Worm (Caenorhabditis elegans) whole organism, L1 larva: Measurements from ENCODE around the gene slc-17.9.

ENCODE experiments used
- F16B12.6 ChIP-seq: fragments of 150-350 bp; optimal IDR thresholded peaks from 2 replicates; lab custom pipeline; 2014; ENCODE audit warnings: missing biosample characterization, missing genetic modification characterization
- aha-1 ChIP-seq: fragments of 150-350 bp; optimal IDR thresholded peaks from 2 replicates; lab custom pipeline; 2014; ENCODE audit warnings: missing biosample characterization, missing genetic modification characterization
- alr-1 ChIP-seq: fragments of 200-800 bp; sonication (Bioruptor generic); optimal IDR thresholded peaks from 2 replicates; lab custom pipeline; 2018; ENCODE audit warnings: borderline replicate concordance, mild to moderate bottlenecking, missing genetic modification characterization, missing compliant biosample characterization
- aly-2 ChIP-seq: fragments of 150-350 bp; optimal IDR thresholded peaks from 2 replicates; lab custom pipeline; 2014; ENCODE audit warnings: missing biosample characterization, missing genetic modification characterization
- blmp-1 ChIP-seq: fragments of 150-350 bp; optimal IDR thresholded peaks from 2 replicates; lab custom pipeline; 2014; ENCODE audit warnings: missing biosample characterization, missing genetic modification characterization
- ceh-8 ChIP-seq: fragments of 200-800 bp; sonication (Bioruptor generic); optimal IDR thresholded peaks from 2 replicates; lab custom pipeline; 2018; ENCODE audit warnings: mild to moderate bottlenecking, missing genetic modification characterization, moderate library complexity, missing compliant biosample characterization
- ceh-82 ChIP-seq, 3 experiments: fragments of 150-350 bp in 1 of 3; sonication (generic microtip) in 2 of 3; optimal IDR thresholded peaks; 2 replicates each; lab custom pipeline; 2014 to 2017; ENCODE audit warnings: missing biosample characterization in 3 of 3, missing genetic modification characterization in 3 of 3
- ceh-90 ChIP-seq: sonication (generic microtip); optimal IDR thresholded peaks from 2 replicates; lab custom pipeline; 2016; ENCODE audit warnings: missing genetic modification characterization, missing compliant biosample characterization
- ces-1 ChIP-seq: fragments of 150-350 bp; optimal IDR thresholded peaks from 2 replicates; lab custom pipeline; 2014; ENCODE audit warnings: missing biosample characterization, missing genetic modification reagents, missing genetic modification characterization
- dpl-1 ChIP-seq, 3 experiments: fragments of 150-350 bp in 2 of 3; sonication (generic microtip) in 1 of 3; optimal IDR thresholded peaks; 2 replicates each; lab custom pipeline; 2014 to 2017; ENCODE audit warnings: missing biosample characterization in 3 of 3, missing genetic modification characterization in 3 of 3, missing genetic modification reagents in 3 of 3
- efl-1 ChIP-seq, 4 experiments: fragments of 150-350 bp; optimal IDR thresholded peaks in 3 of 4; peaks in 1 of 4; 1 replicate in 1 of 4; 2 replicates in 3 of 4; lab custom pipeline; 2014; ENCODE audit warnings: missing biosample characterization in 2 of 4, missing genetic modification characterization in 2 of 4, missing genetic modification reagents in 2 of 4
- egl-27 ChIP-seq, 2 experiments: fragments of 150-350 bp in 1 of 2; sonication (generic microtip); optimal IDR thresholded peaks; 3 replicates each; lab custom pipeline; 2017 to 2018; ENCODE audit warnings: missing biosample characterization in 2 of 2, missing genetic modification characterization in 2 of 2, missing genetic modification reagents in 2 of 2
- elt-2 ChIP-seq: sonication (generic microtip); optimal IDR thresholded peaks from 2 replicates; lab custom pipeline; 2016; ENCODE audit warnings: missing genetic modification characterization, mild to moderate bottlenecking, inconsistent platforms, missing compliant biosample characterization, missing genetic modification reagents
- elt-3 ChIP-seq, 6 experiments: fragments of 150-350 bp in 1 of 6; sonication (generic microtip); optimal IDR thresholded peaks; 2 replicates each; lab custom pipeline; 2017 to 2018; ENCODE audit warnings: missing biosample characterization in 6 of 6, missing genetic modification characterization in 6 of 6, inconsistent platforms in 1 of 6
- ets-5 ChIP-seq: fragments of 200-800 bp; sonication (Bioruptor generic); IDR thresholded peaks from 2 replicates; pipeline ENCODE4 v1.3.6; 2022; ENCODE audit warnings: missing genetic modification characterization, missing compliant biosample characterization
- fkh-8 ChIP-seq: sonication (generic microtip); optimal IDR thresholded peaks from 2 replicates; lab custom pipeline; 2016; ENCODE audit warnings: mild to moderate bottlenecking, missing genetic modification characterization, missing compliant biosample characterization
- hlh-17 ChIP-seq: fragments of 200-800 bp; sonication (Bioruptor generic); optimal IDR thresholded peaks from 2 replicates; lab custom pipeline; 2018; ENCODE audit warnings: missing genetic modification characterization, mild to moderate bottlenecking, missing compliant biosample characterization, moderate library complexity, borderline replicate concordance
- hlh-4 ChIP-seq: sonication (generic microtip); optimal IDR thresholded peaks from 2 replicates; lab custom pipeline; 2016; ENCODE audit warnings: mild to moderate bottlenecking, missing genetic modification characterization, missing compliant biosample characterization
- isw-1 ChIP-seq: fragments of 200-800 bp; sonication (Bioruptor generic); IDR thresholded peaks from 2 replicates; pipeline ENCODE4 v1.3.6; 2022; ENCODE audit warnings: missing genetic modification characterization, missing compliant biosample characterization
- lin-13 ChIP-seq: fragments of 150-350 bp; optimal IDR thresholded peaks from 2 replicates; lab custom pipeline; 2014; ENCODE audit warnings: missing biosample characterization, missing genetic modification reagents, missing genetic modification characterization
- lin-14 ChIP-seq: fragments of 200-800 bp; sonication (Bioruptor generic); optimal IDR thresholded peaks from 2 replicates; lab custom pipeline; 2018; ENCODE audit warnings: mild to moderate bottlenecking, missing genetic modification characterization, moderate library complexity, missing compliant biosample characterization
- lin-15B ChIP-seq: fragments of 150-350 bp; sonication (generic microtip); optimal IDR thresholded peaks from 3 replicates; lab custom pipeline; 2014; ENCODE audit warnings: missing biosample characterization, missing genetic modification characterization
- lin-39 ChIP-seq: fragments of 150-350 bp; optimal IDR thresholded peaks from 2 replicates; lab custom pipeline; 2014; ENCODE audit warnings: missing biosample characterization, missing genetic modification reagents, missing genetic modification characterization
- lir-3 ChIP-seq: sonication (generic microtip); optimal IDR thresholded peaks from 2 replicates; lab custom pipeline; 2016; ENCODE audit warnings: mild to moderate bottlenecking, missing genetic modification characterization, moderate library complexity, missing compliant biosample characterization; ENCODE audit not compliant: poor library complexity
- lsy-2 ChIP-seq, 2 experiments: fragments of 150-350 bp; optimal IDR thresholded peaks; 2 replicates each; lab custom pipeline; 2014; ENCODE audit warnings: missing biosample characterization in 2 of 2, missing genetic modification characterization in 2 of 2
- mab-9 ChIP-seq: fragments of 200-800 bp; sonication (Bioruptor generic); IDR thresholded peaks from 2 replicates; pipeline ENCODE4 v1.3.6; 2022; ENCODE audit warnings: missing genetic modification reagents, missing genetic modification characterization, missing compliant biosample characterization
- mdl-1 ChIP-seq, 2 experiments: fragments of 150-350 bp; optimal IDR thresholded peaks; 2 replicates each; lab custom pipeline; 2014 to 2017; ENCODE audit warnings: missing biosample characterization in 2 of 2, missing genetic modification characterization in 2 of 2, inconsistent platforms in 1 of 2
- mef-2 ChIP-seq: fragments of 150-350 bp; optimal IDR thresholded peaks from 2 replicates; lab custom pipeline; 2014; ENCODE audit warnings: missing biosample characterization, missing genetic modification characterization
- mep-1 ChIP-seq: fragments of 150-350 bp; optimal IDR thresholded peaks from 2 replicates; lab custom pipeline; 2014; ENCODE audit warnings: missing biosample characterization, missing genetic modification characterization
- nhr-19 ChIP-seq: fragments of 200-800 bp; sonication (Bioruptor generic); conservative IDR thresholded peaks from 2 replicates; pipeline ENCODE4 v1.3.6; 2022; ENCODE audit warnings: missing genetic modification characterization, missing compliant biosample characterization
- nhr-28 ChIP-seq: fragments of 150-350 bp; optimal IDR thresholded peaks from 2 replicates; lab custom pipeline; 2014; ENCODE audit warnings: missing biosample characterization, missing genetic modification characterization
- nhr-47 ChIP-seq: sonication (generic microtip); optimal IDR thresholded peaks from 2 replicates; lab custom pipeline; 2016; ENCODE audit warnings: mild to moderate bottlenecking, missing genetic modification characterization, moderate library complexity, missing compliant biosample characterization
- nhr-76 ChIP-seq: sonication (generic microtip); optimal IDR thresholded peaks from 2 replicates; lab custom pipeline; 2017; ENCODE audit warnings: missing biosample characterization, missing genetic modification characterization
- nhr-77 ChIP-seq: fragments of 150-350 bp; optimal IDR thresholded peaks from 2 replicates; lab custom pipeline; 2014; ENCODE audit warnings: missing biosample characterization, missing genetic modification characterization
- nhr-84 ChIP-seq: sonication (generic microtip); optimal IDR thresholded peaks from 2 replicates; lab custom pipeline; 2017; ENCODE audit warnings: missing biosample characterization, missing genetic modification characterization
- pag-3 ChIP-seq: sonication (generic microtip); optimal IDR thresholded peaks from 2 replicates; lab custom pipeline; 2017; ENCODE audit warnings: missing genetic modification characterization, mild to moderate bottlenecking, missing compliant biosample characterization, antibody characterized with exemption, borderline replicate concordance; ENCODE audit not compliant: insufficient read depth
- rnt-1 ChIP-seq: sonication (generic microtip); optimal IDR thresholded peaks from 2 replicates; lab custom pipeline; 2016; ENCODE audit warnings: mild to moderate bottlenecking, missing genetic modification characterization, moderate library complexity, missing compliant biosample characterization
- skn-1 ChIP-seq: fragments of 150-350 bp; optimal IDR thresholded peaks from 2 replicates; lab custom pipeline; 2014; ENCODE audit warnings: missing biosample characterization, missing genetic modification characterization
- snpc-4 ChIP-seq: fragments of 150-350 bp; optimal IDR thresholded peaks from 2 replicates; lab custom pipeline; 2014; ENCODE audit warnings: missing biosample characterization, missing genetic modification characterization
- sptf-1 ChIP-seq: fragments of 150-350 bp; optimal IDR thresholded peaks from 2 replicates; lab custom pipeline; 2014; ENCODE audit warnings: missing biosample characterization, missing genetic modification characterization
- swsn-7 ChIP-seq: sonication (generic microtip); optimal IDR thresholded peaks from 2 replicates; lab custom pipeline; 2016; ENCODE audit warnings: missing genetic modification characterization, missing compliant biosample characterization
- unc-130 ChIP-seq: fragments of 150-350 bp; optimal IDR thresholded peaks from 2 replicates; lab custom pipeline; 2017; ENCODE audit warnings: missing biosample characterization, missing genetic modification characterization, inconsistent platforms
- unc-62 ChIP-seq: fragments of 150-350 bp; optimal IDR thresholded peaks from 2 replicates; lab custom pipeline; 2014; ENCODE audit warnings: missing biosample characterization, missing genetic modification reagents, missing genetic modification characterization
- vab-15 ChIP-seq: sonication (generic microtip); optimal IDR thresholded peaks from 2 replicates; lab custom pipeline; 2017; ENCODE audit warnings: missing genotype, mild to moderate bottlenecking, missing genetic modification characterization, missing compliant biosample characterization
- xbp-1 ChIP-seq: sonication (generic microtip); optimal IDR thresholded peaks from 2 replicates; lab custom pipeline; 2016; ENCODE audit warnings: missing genetic modification characterization, missing compliant biosample characterization
- zag-1 ChIP-seq: fragments of 150-350 bp; optimal IDR thresholded peaks from 2 replicates; lab custom pipeline; 2014; ENCODE audit warnings: missing biosample characterization, missing genetic modification characterization
- ztf-4 ChIP-seq: fragments of 150-350 bp; optimal IDR thresholded peaks from 2 replicates; lab custom pipeline; 2014; ENCODE audit warnings: missing biosample characterization, missing genetic modification characterization

Gene slc-17.9

DNA sequence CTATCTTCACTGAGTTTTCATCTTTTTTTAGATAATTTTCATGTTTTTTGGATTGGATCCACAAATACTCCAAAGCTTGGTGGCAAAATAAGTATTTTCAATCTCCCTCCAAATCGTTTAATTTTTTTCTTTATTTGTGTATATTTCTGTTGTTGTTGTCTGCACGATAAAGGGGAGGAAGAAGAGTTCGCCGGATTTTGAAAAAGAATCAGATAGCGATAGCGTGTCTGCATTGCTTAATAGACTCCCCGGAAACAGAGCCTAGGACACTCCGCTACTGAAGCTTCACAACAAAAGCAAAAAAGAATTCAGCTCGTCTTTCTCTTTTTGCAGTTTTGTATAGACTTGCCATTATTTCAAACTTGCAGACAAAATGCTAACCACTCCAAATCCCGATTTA, 12.8 kb upstream of the slc-17.9 start, which contains the start of gene T09B9.5:
Gene T09B9.5 (plus strand): TSS at position 301 of the 400 bp plus-strand sequence.
- TF ChIP-seq vab-15 (tag; lab: Kevin White, UChicago) (no peak), blmp-1 (no peak), zag-1 (tag; lab: Kevin White, UChicago) (no peak)
- TF ChIP-seq, all 84 proteins: peak for 0

ce11 chrX:9774323-9774722, 9.6 kb upstream of the slc-17.9 start, which contains the start of gene T09B9.4:
T09B9.4 (minus strand) TSS chrX:9774352.
- no peak for TF ChIP-seq unc-130
- no peak for TF ChIP-seq elt-2 (tag; lab: Kevin White, UChicago)
- TF ChIP-seq F16B12.6 (tag; lab: Kevin White, UChicago) = no peak
- no peak for TF ChIP-seq nhr-19 (GFP tag; lab: Robert Waterston, UW)
- TF ChIP-seq nhr-28 (tag; lab: Kevin White, UChicago) = no peak
- TF ChIP-seq efl-1 (optimal IDR thresholded peaks at IDR 0.05; lab: Kevin White, UChicago) = peak in 1 of 2 experiments; percentile 8
- peak; percentile 36 to 42 for TF ChIP-seq efl-1 (GFP tag; optimal IDR thresholded peaks at IDR 0.05 in 1 of 2; lab: Kevin White, UChicago)
- TF ChIP-seq blmp-1 = peak; percentile 21
- TF ChIP-seq rnt-1 (tag; lab: Kevin White, UChicago) = peak; percentile 37
- peak; percentile 29 for TF ChIP-seq xbp-1 (tag; lab: Kevin White, UChicago)
- no peak for TF ChIP-seq hlh-17 (GFP tag; lab: Kevin White, UChicago)
- no peak for TF ChIP-seq ceh-8 (GFP tag; lab: Kevin White, UChicago)
- TF ChIP-seq nhr-77 (tag; lab: Kevin White, UChicago) = no peak
- no peak for TF ChIP-seq ztf-4 (tag; lab: Kevin White, UChicago)
- TF ChIP-seq dpl-1 (GFP tag; optimal IDR thresholded peaks at IDR 0.05; lab: Kevin White, UChicago) = peak in 1 of 3 experiments; percentile 18
- TF ChIP-seq ceh-82 (tag; optimal IDR thresholded peaks at IDR 0.05; lab: Kevin White, UChicago) = peak in 1 of 3 experiments; percentile 39
- TF ChIP-seq isw-1 (GFP tag; lab: Robert Waterston, UW) = no peak
- peak; percentile 12 for TF ChIP-seq skn-1 (tag; lab: Kevin White, UChicago)
- no peak for TF ChIP-seq hlh-4
- TF ChIP-seq lin-15B = peak; percentile 7
- peak; percentile 92 for TF ChIP-seq lin-14 (GFP tag; lab: Kevin White, UChicago)
- no peak for TF ChIP-seq nhr-47 (tag; lab: Kevin White, UChicago)
- peak; percentile 9 for TF ChIP-seq swsn-7
- TF ChIP-seq sptf-1 (tag; lab: Kevin White, UChicago) = no peak
- TF ChIP-seq aly-2 (tag; lab: Kevin White, UChicago) = no peak
- no peak for TF ChIP-seq nhr-84 (tag; lab: Kevin White, UChicago)
- TF ChIP-seq snpc-4 (tag; lab: Kevin White, UChicago) = no peak
- TF ChIP-seq aha-1 = no peak
- no peak for TF ChIP-seq ets-5
- no peak for TF ChIP-seq fkh-8 (tag; lab: Kevin White, UChicago)
- TF ChIP-seq ceh-90 (tag; lab: Kevin White, UChicago) = no peak
- TF ChIP-seq unc-62 (GFP tag; lab: Kevin White, UChicago) = no peak
- TF ChIP-seq zag-1 (tag; lab: Kevin White, UChicago) = no peak
- peak in 1 of 2 experiments; percentile 32 for TF ChIP-seq mdl-1 (tag; optimal IDR thresholded peaks at IDR 0.05; lab: Kevin White, UChicago)
- TF ChIP-seq lin-39 (tag; lab: Kevin White, UChicago) = no peak
- no peak for TF ChIP-seq elt-3 (tag; optimal IDR thresholded peaks at IDR 0.05; lab: Kevin White, UChicago)
- no peak for TF ChIP-seq mef-2
- peak; percentile 35 for TF ChIP-seq mep-1 (tag; lab: Kevin White, UChicago)
- no peak for TF ChIP-seq ces-1
- TF ChIP-seq egl-27 (tag; optimal IDR thresholded peaks at IDR 0.05; lab: Kevin White, UChicago) = no peak
- TF ChIP-seq lsy-2 (tag; optimal IDR thresholded peaks at IDR 0.05; lab: Kevin White, UChicago) = no peak
- TF ChIP-seq lin-13 (GFP tag; lab: Kevin White, UChicago) = peak; percentile 10
- TF ChIP-seq nhr-76 = no peak
- no peak for TF ChIP-seq mab-9 (GFP tag; lab: Robert Waterston, UW)
- TF ChIP-seq pag-3 (tag; lab: Kevin White, UChicago) = no peak
- no peak for TF ChIP-seq alr-1 (tag; lab: Kevin White, UChicago)
- no peak for TF ChIP-seq lir-3
